Worm (Caenorhabditis elegans) whole organism, early embryonic: Measurements from ENCODE around the gene ZC513.2.

ENCODE experiments used
- ama-1 ChIP-seq: fragments of 150-350 bp; optimal IDR thresholded peaks from 2 replicates; lab custom pipeline; 2014
- ceh-13 ChIP-seq: fragments of 200-800 bp; sonication (Bioruptor generic); optimal IDR thresholded peaks from 2 replicates; lab custom pipeline; 2018; ENCODE audit warnings: mild to moderate bottlenecking, missing genetic modification characterization, missing compliant biosample characterization

ce11 chrV:8062074-8062473, 7.8 kb downstream of the ZC513.2 start, which contains the start of gene str-139:
- TF ChIP-seq ceh-13 (GFP tag; lab: Kevin White, UChicago): no peak
- no peak for TF ChIP-seq ama-1 (lab: Kevin White, UChicago)
